Worm (Caenorhabditis elegans): ENCODE results near the gene vha-8.

ce11 chrIV:6802132-6802531, 11.3 kb downstream of the vha-8 start, which contains the start of the genes cest-4 and C17H12.11:
- TF ChIP-seq ceh-82 (tag; optimal IDR thresholded peaks at IDR 0.05): no peak
- no peak for TF ChIP-seq aly-2 (tag; optimal IDR thresholded peaks at IDR 0.05)
- TF ChIP-seq ZK546.5 (tag; optimal IDR thresholded peaks at IDR 0.05): no peak
- no peak for TF ChIP-seq nhr-25 (tag; optimal IDR thresholded peaks at IDR 0.05)
- TF ChIP-seq lin-13 (GFP tag; optimal IDR thresholded peaks at IDR 0.05): no peak
- no peak for TF ChIP-seq lin-39 (tag; optimal IDR thresholded peaks at IDR 0.05)
- no peak for TF ChIP-seq elt-3 (tag; optimal IDR thresholded peaks at IDR 0.05)
- TF ChIP-seq nhr-11 (tag; optimal IDR thresholded peaks at IDR 0.05): no peak
- TF ChIP-seq elt-1 (tag; optimal IDR thresholded peaks at IDR 0.05): no peak
- TF ChIP-seq lin-11 (tag; optimal IDR thresholded peaks at IDR 0.05): no peak
- TF ChIP-seq R02D3.7 (tag; optimal IDR thresholded peaks at IDR 0.05): no peak
- TF ChIP-seq nhr-237 (tag; optimal IDR thresholded peaks at IDR 0.05): no peak
- TF ChIP-seq crh-2 (tag; optimal IDR thresholded peaks at IDR 0.05): no peak

Measured in whole organism, L2 larva.